Fruit fly (Drosophila melanogaster) whole organism, prepupa: ENCODE results near the gene Keap1.

Experiments used
- Blimp-1 ChIP-seq: fragments of 200-800 bp; sonication (Bioruptor generic); optimal IDR thresholded peaks from 3 replicates; lab custom pipeline; 2017; ENCODE audit warnings: missing biosample characterization, missing genetic modification characterization, mild to moderate bottlenecking, moderate library complexity, missing genetic modification reagents
- CG10669 ChIP-seq: fragments of 200-800 bp; sonication (Bioruptor generic); optimal IDR thresholded peaks from 3 replicates; lab custom pipeline; 2018; ENCODE audit warnings: missing biosample characterization, mild to moderate bottlenecking, missing genetic modification characterization, moderate library complexity
- CG4318 ChIP-seq: fragments of 200-800 bp; sonication (Bioruptor generic); optimal IDR thresholded peaks from 3 replicates; lab custom pipeline; 2017; ENCODE audit warnings: missing biosample characterization, mild to moderate bottlenecking, missing genetic modification characterization
- CG6854 ChIP-seq: fragments of 200-800 bp; sonication (Bioruptor generic); optimal IDR thresholded peaks from 2 replicates; lab custom pipeline; 2017; ENCODE audit warnings: missing biosample characterization, mild to moderate bottlenecking, missing genetic modification characterization
- Hr4 ChIP-seq: fragments of 200-800 bp; sonication (Bioruptor generic); optimal IDR thresholded peaks from 3 replicates; lab custom pipeline; 2016; ENCODE audit warnings: missing biosample characterization, missing genetic modification characterization
- Sox102F ChIP-seq: fragments of 200-800 bp; sonication (Bioruptor generic); optimal IDR thresholded peaks from 2 replicates; lab custom pipeline; 2016; ENCODE audit warnings: missing biosample characterization, mild to moderate bottlenecking, missing genetic modification characterization
- achi ChIP-seq: fragments of 200-800 bp; sonication (Bioruptor generic); optimal IDR thresholded peaks from 3 replicates; lab custom pipeline; 2016; ENCODE audit warnings: missing biosample characterization, missing genetic modification characterization
- dsx ChIP-seq: fragments of 200-800 bp; optimal IDR thresholded peaks from 3 replicates; lab custom pipeline; 2019; ENCODE audit warnings: missing biosample characterization, mild to moderate bottlenecking, missing genetic modification characterization, moderate library complexity; ENCODE audit not compliant: poor library complexity, severe bottlenecking

dm6 chr3R:17052465-17053149 lies 27.1 kb downstream of the Keap1 start:
- TF ChIP-seq CG6854 (GFP tag; lab: Kevin White, UChicago) = peak; percentile 68
- peak; percentile 43 for TF ChIP-seq Blimp-1 (GFP tag; lab: Kevin White, UChicago)
- TF ChIP-seq achi = peak; percentile 80
- TF ChIP-seq dsx (GFP tag; lab: Kevin White, UChicago) = peak; percentile 88
- peak; percentile 41 for TF ChIP-seq Hr4 (GFP tag; lab: Kevin White, UChicago)
- peak; percentile 79 for TF ChIP-seq Sox102F (GFP tag; lab: Kevin White, UChicago)
- TF ChIP-seq CG4318 (GFP tag; lab: Kevin White, UChicago) = peak; percentile 26
- peak; percentile 84 for TF ChIP-seq CG10669 (GFP tag; lab: Kevin White, UChicago)
